Worm (Caenorhabditis elegans): Measurements from ENCODE around the gene pfas-1.

- TF ChIP-seq him-1 (tag; optimal IDR thresholded peaks at IDR 0.05) = no peak
- no peak for TF ChIP-seq W03F9.2 (tag; optimal IDR thresholded peaks at IDR 0.05)
Measured at ce11 chrIII:4653912-4654311, 10.8 kb upstream of the pfas-1 start.
